Fruit fly (Drosophila melanogaster) whole organism, embryonic: Measurements from ENCODE around the gene CG16753.

Source experiments
- CG10366 ChIP-seq: fragments of 200-800 bp; sonication (Bioruptor generic); IDR thresholded peaks from 2 replicates; pipeline ENCODE4 v1.3.6; 2022; ENCODE audit warnings: missing biosample characterization, missing genetic modification characterization
- CG10462 ChIP-seq: fragments of 200-800 bp; sonication (Bioruptor generic); optimal IDR thresholded peaks from 2 replicates; lab custom pipeline; 2016; ENCODE audit warnings: missing biosample characterization, missing genetic modification characterization
- CG10979 ChIP-seq: fragments of 200-800 bp; sonication (Bioruptor generic); optimal IDR thresholded peaks from 2 replicates; lab custom pipeline; 2018; ENCODE audit warnings: missing biosample characterization, mild to moderate bottlenecking, missing genetic modification characterization, moderate library complexity
- CG12219 ChIP-seq: fragments of 200-800 bp; sonication (Bioruptor generic); optimal IDR thresholded peaks from 3 replicates; lab custom pipeline; 2018; ENCODE audit warnings: missing biosample characterization, mild to moderate bottlenecking, missing genetic modification characterization
- CG13775 ChIP-seq: fragments of 200-800 bp; sonication (Bioruptor generic); optimal IDR thresholded peaks from 3 replicates; lab custom pipeline; 2017; ENCODE audit warnings: missing biosample characterization, mild to moderate bottlenecking, missing genetic modification characterization
- CG17802 ChIP-seq: fragments of 200-800 bp; sonication (Bioruptor generic); optimal IDR thresholded peaks from 2 replicates; lab custom pipeline; 2018; ENCODE audit warnings: missing biosample characterization, mild to moderate bottlenecking, missing genetic modification characterization, moderate library complexity
- CG1792 ChIP-seq: fragments of 200-800 bp; sonication (Bioruptor generic); optimal IDR thresholded peaks from 2 replicates; lab custom pipeline; 2016; ENCODE audit warnings: missing biosample characterization, missing genetic modification characterization
- CG6175 ChIP-seq: fragments of 200-800 bp; sonication (Bioruptor generic); IDR thresholded peaks from 3 replicates; pipeline ENCODE4 v1.3.6; 2022; ENCODE audit warnings: missing biosample characterization, missing genetic modification characterization
- CG7372 ChIP-seq: fragments of 200-800 bp; sonication (Bioruptor generic); IDR thresholded peaks from 2 replicates; pipeline ENCODE4 v1.3.6; 2022; ENCODE audit warnings: missing biosample characterization, missing genetic modification characterization
- CG8388 ChIP-seq: fragments of 200-800 bp; sonication (Bioruptor generic); optimal IDR thresholded peaks from 2 replicates; lab custom pipeline; 2019; ENCODE audit warnings: missing biosample characterization, mild to moderate bottlenecking, missing genetic modification characterization, moderate library complexity
- CG8478 ChIP-seq: fragments of >200 bp; optimal IDR thresholded peaks from 2 replicates; lab custom pipeline; 2018
- CG9437 ChIP-seq: fragments of 200-800 bp; sonication (Bioruptor generic); optimal IDR thresholded peaks from 2 replicates; lab custom pipeline; 2018; ENCODE audit warnings: missing biosample characterization, mild to moderate bottlenecking, missing genetic modification characterization
- CHES-1-like ChIP-seq: fragments of 200-800 bp; sonication (Bioruptor generic); optimal IDR thresholded peaks from 2 replicates; lab custom pipeline; 2016; ENCODE audit warnings: missing biosample characterization, missing genetic modification characterization
- Chrac-16 ChIP-seq: fragments of 200-800 bp; sonication (Bioruptor generic); optimal IDR thresholded peaks from 3 replicates; lab custom pipeline; 2016; ENCODE audit warnings: missing biosample characterization, missing genetic modification characterization
- Dp ChIP-seq: fragments of 200-800 bp; sonication (Bioruptor generic); optimal IDR thresholded peaks from 2 replicates; lab custom pipeline; 2018; ENCODE audit warnings: missing biosample characterization, mild to moderate bottlenecking, missing genetic modification characterization, moderate library complexity
- Eip74EF ChIP-seq, 2 experiments: fragments of 200-800 bp in 1 of 2; fragments of >200 bp in 1 of 2; sonication (Bioruptor generic) in 1 of 2; optimal IDR thresholded peaks; 2 replicates each; lab custom pipeline; 2017 to 2019; ENCODE audit warnings: missing biosample characterization in 2 of 2, missing genetic modification characterization in 2 of 2, mild to moderate bottlenecking in 1 of 2, moderate library complexity in 1 of 2
- Elba2 ChIP-seq: fragments of 200-800 bp; sonication (Bioruptor generic); optimal IDR thresholded peaks from 3 replicates; lab custom pipeline; 2016; ENCODE audit warnings: missing biosample characterization, missing genetic modification characterization
- GATAe ChIP-seq: fragments of 200-800 bp; sonication (Bioruptor generic); conservative IDR thresholded peaks from 2 replicates; pipeline ENCODE4 v1.3.6; 2022; ENCODE audit warnings: missing biosample characterization, missing genetic modification characterization
- HLH3B ChIP-seq: fragments of 200-800 bp; sonication (Bioruptor generic); IDR thresholded peaks from 2 replicates; pipeline ENCODE4 v1.3.6; 2022; ENCODE audit warnings: missing biosample characterization, missing genetic modification characterization
- Max ChIP-seq: fragments of 200-800 bp; sonication (Bioruptor generic); optimal IDR thresholded peaks from 2 replicates; lab custom pipeline; 2016; ENCODE audit warnings: missing biosample characterization, mild to moderate bottlenecking, missing genetic modification characterization
- Neu2 ChIP-seq: fragments of 200-800 bp; sonication (Bioruptor generic); optimal IDR thresholded peaks from 3 replicates; lab custom pipeline; 2016; ENCODE audit warnings: missing biosample characterization, missing genetic modification characterization, borderline replicate concordance
- Sox102F ChIP-seq: fragments of 200-800 bp; sonication (Bioruptor generic); optimal IDR thresholded peaks from 2 replicates; lab custom pipeline; 2018; ENCODE audit warnings: missing biosample characterization, mild to moderate bottlenecking, missing genetic modification characterization, moderate library complexity
- Sry-β ChIP-seq: fragments of 200-800 bp; sonication (Bioruptor generic); optimal IDR thresholded peaks from 2 replicates; lab custom pipeline; 2018; ENCODE audit warnings: missing biosample characterization, mild to moderate bottlenecking, missing genetic modification characterization, moderate library complexity
- YL-1 ChIP-seq: fragments of 200-800 bp; sonication (Bioruptor generic); optimal IDR thresholded peaks from 3 replicates; lab custom pipeline; 2017; ENCODE audit warnings: missing biosample characterization, mild to moderate bottlenecking, missing genetic modification characterization
- amos ChIP-seq: fragments of 200-800 bp; sonication (Bioruptor generic); IDR thresholded peaks from 2 replicates; pipeline ENCODE4 v1.3.6; 2022; ENCODE audit warnings: missing biosample characterization, missing genetic modification characterization; ENCODE audit not compliant: partially characterized antibody
- ase ChIP-seq: fragments of 200-800 bp; sonication (Bioruptor generic); IDR thresholded peaks from 3 replicates; pipeline ENCODE4 v1.3.6; 2022; ENCODE audit warnings: missing biosample characterization, missing genetic modification characterization
- ash1 ChIP-seq: fragments of 200-800 bp; sonication (Bioruptor generic); optimal IDR thresholded peaks from 2 replicates; lab custom pipeline; 2018; ENCODE audit warnings: missing biosample characterization, mild to moderate bottlenecking, missing genetic modification characterization
- btn ChIP-seq: fragments of 200-800 bp; sonication (Bioruptor generic); optimal IDR thresholded peaks from 2 replicates; lab custom pipeline; 2016; ENCODE audit warnings: missing biosample characterization, missing genetic modification characterization
- caup ChIP-seq: fragments of 200-800 bp; sonication (Bioruptor generic); optimal IDR thresholded peaks from 3 replicates; lab custom pipeline; 2017; ENCODE audit warnings: missing biosample characterization, mild to moderate bottlenecking, missing genetic modification characterization, moderate library complexity; ENCODE audit not compliant: severe bottlenecking
- cg ChIP-seq: fragments of 200-800 bp; sonication (Bioruptor generic); optimal IDR thresholded peaks from 3 replicates; lab custom pipeline; 2019; ENCODE audit warnings: missing biosample characterization, mild to moderate bottlenecking, missing genetic modification characterization, moderate library complexity
- fd3F ChIP-seq: fragments of 200-800 bp; sonication (Bioruptor generic); optimal IDR thresholded peaks from 2 replicates; lab custom pipeline; 2018; ENCODE audit warnings: missing biosample characterization, mild to moderate bottlenecking, missing genetic modification characterization, moderate library complexity
- gce ChIP-seq: fragments of 200-800 bp; sonication (Bioruptor generic); IDR thresholded peaks from 3 replicates; pipeline ENCODE4 v1.3.6; 2022; ENCODE audit warnings: missing biosample characterization, missing genetic modification characterization
- hb ChIP-seq: fragments of 200-800 bp; sonication (Bioruptor generic); IDR thresholded peaks from 3 replicates; pipeline ENCODE4 v1.3.6; 2022; ENCODE audit warnings: missing biosample characterization, missing genetic modification characterization; ENCODE audit not compliant: partially characterized antibody
- her ChIP-seq: fragments of 200-800 bp; sonication (Bioruptor generic); optimal IDR thresholded peaks from 2 replicates; lab custom pipeline; 2016; ENCODE audit warnings: missing biosample characterization, missing genetic modification characterization
- kah ChIP-seq: fragments of 200-800 bp; sonication (Bioruptor generic); optimal IDR thresholded peaks from 2 replicates; lab custom pipeline; 2018; ENCODE audit warnings: missing biosample characterization, mild to moderate bottlenecking, missing genetic modification characterization
- ken ChIP-seq: fragments of 200-800 bp; sonication (Bioruptor generic); IDR thresholded peaks from 3 replicates; pipeline ENCODE4 v1.3.6; 2022; ENCODE audit warnings: missing biosample characterization, missing genetic modification characterization
- lab ChIP-seq: fragments of 200-800 bp; sonication (Bioruptor generic); optimal IDR thresholded peaks from 3 replicates; lab custom pipeline; 2017; ENCODE audit warnings: missing biosample characterization, missing genetic modification characterization, mild to moderate bottlenecking, moderate library complexity, missing genetic modification reagents
- lov ChIP-seq, 2 experiments: fragments of 200-800 bp in 1 of 2; fragments of >200 bp in 1 of 2; sonication (Bioruptor generic) in 1 of 2; IDR thresholded peaks in 1 of 2; optimal IDR thresholded peaks in 1 of 2; 2 replicates in 1 of 2; 3 replicates in 1 of 2; pipeline versions ENCODE4 v1.3.6 to Lab custom; 2017 to 2022; ENCODE audit warnings: missing biosample characterization in 1 of 2, missing genetic modification characterization in 1 of 2
- mld ChIP-seq: fragments of 200-800 bp; sonication (Bioruptor generic); IDR thresholded peaks from 3 replicates; pipeline ENCODE4 v1.3.6; 2022; ENCODE audit warnings: missing biosample characterization, missing genetic modification characterization; ENCODE audit not compliant: partially characterized antibody
- nau ChIP-seq: fragments of 200-800 bp; sonication (Bioruptor generic); optimal IDR thresholded peaks from 3 replicates; lab custom pipeline; 2017; ENCODE audit warnings: missing biosample characterization, mild to moderate bottlenecking, missing genetic modification characterization, missing genetic modification reagents
- otp ChIP-seq: fragments of 200-800 bp; sonication (Bioruptor generic); IDR thresholded peaks from 3 replicates; pipeline ENCODE4, ENCODE4 v1.3.6; 2022; ENCODE audit warnings: missing biosample characterization, missing genetic modification characterization
- psq ChIP-seq: fragments of 200-800 bp; sonication (Bioruptor generic); optimal IDR thresholded peaks from 2 replicates; lab custom pipeline; 2017; ENCODE audit warnings: missing biosample characterization, missing genetic modification characterization
- schlank ChIP-seq: fragments of 200-800 bp; sonication (Bioruptor generic); optimal IDR thresholded peaks from 2 replicates; lab custom pipeline; 2018; ENCODE audit warnings: missing biosample characterization, mild to moderate bottlenecking, missing genetic modification characterization
- seq ChIP-seq: fragments of 200-800 bp; sonication (Bioruptor generic); IDR thresholded peaks from 2 replicates; pipeline ENCODE4 v1.3.6; 2022; ENCODE audit warnings: missing biosample characterization, missing genetic modification characterization
- tll ChIP-seq, 2 experiments: fragments of 200-800 bp in 1 of 2; fragments of >200 bp in 1 of 2; sonication (Bioruptor generic) in 1 of 2; optimal IDR thresholded peaks; 2 replicates each; lab custom pipeline; 2017 to 2019; ENCODE audit warnings: missing biosample characterization in 2 of 2, missing genetic modification characterization in 2 of 2, mild to moderate bottlenecking in 1 of 2, moderate library complexity in 1 of 2
- ttk ChIP-seq: fragments of 200-800 bp; sonication (Bioruptor generic); IDR thresholded peaks from 2 replicates; pipeline ENCODE4 v2.1.2; 2022; ENCODE audit warnings: missing biosample characterization, missing genetic modification characterization
- vnd ChIP-seq: fragments of 200-800 bp; sonication (Bioruptor generic); IDR thresholded peaks from 3 replicates; pipeline ENCODE4 v1.3.6; 2022; ENCODE audit warnings: missing biosample characterization, missing genetic modification characterization; ENCODE audit not compliant: partially characterized antibody

CG16753 gene

dm6 chr3L:3083329-3084083, 28.6 kb downstream of the CG16753 start (continued):
- peak; percentile 47; the same call in 1 of the 2 replicates for TF ChIP-seq HLH3B (GFP tag; lab: Robert Waterston, UW)
- TF ChIP-seq hb (GFP tag; lab: Robert Waterston, UW): no peak
- TF ChIP-seq Neu2 (GFP tag; lab: Kevin White, UChicago): no peak
- TF ChIP-seq vnd (GFP tag; lab: Robert Waterston, UW): no peak; the same call in 2 of the 3 replicates
- no peak for TF ChIP-seq CG7372 (GFP tag; lab: Robert Waterston, UW)
- no peak for TF ChIP-seq lov (optimal IDR thresholded peaks at IDR 0.05; lab: Kevin White, UChicago)
- no peak for TF ChIP-seq lov (GFP tag; IDR thresholded peaks at IDR 0.05; lab: Robert Waterston, UW)
- TF ChIP-seq CHES-1-like (GFP tag; lab: Kevin White, UChicago): peak; percentile 50
- no peak for TF ChIP-seq ash1
- peak; percentile 79 for TF ChIP-seq caup (GFP tag; lab: Kevin White, UChicago)
- no peak for TF ChIP-seq Chrac-16 (GFP tag; lab: Kevin White, UChicago)
- TF ChIP-seq schlank: peak; percentile 50
- TF ChIP-seq fd3F (GFP tag; lab: Kevin White, UChicago): no peak
- TF ChIP-seq tll (GFP tag; optimal IDR thresholded peaks at IDR 0.05; lab: Kevin White, UChicago): no peak
- TF ChIP-seq CG9437 (GFP tag; lab: Kevin White, UChicago): peak; percentile 4
- no peak for TF ChIP-seq Dp (GFP tag; lab: Kevin White, UChicago)
- TF ChIP-seq ttk (GFP tag; lab: Robert Waterston, UW): peak; percentile 46; the same call in 1 of the 2 replicates
- TF ChIP-seq otp (GFP tag; lab: Robert Waterston, UW): peak; percentile 92
- no peak for TF ChIP-seq CG6175
- peak; percentile 76 for TF ChIP-seq nau (GFP tag; lab: Kevin White, UChicago)
- peak; percentile 2 for TF ChIP-seq YL-1 (GFP tag; lab: Kevin White, UChicago)
- TF ChIP-seq lab (GFP tag; lab: Kevin White, UChicago): peak; percentile 95
- no peak for TF ChIP-seq CG1792 (GFP tag; lab: Kevin White, UChicago)
- TF ChIP-seq CG8478 (lab: Kevin White, UChicago): no peak
- TF ChIP-seq mld (GFP tag; lab: Robert Waterston, UW): no peak
- TF ChIP-seq ase (GFP tag; lab: Robert Waterston, UW): no peak
- TF ChIP-seq CG10979: peak; percentile 28
- TF ChIP-seq Sry-β (GFP tag; lab: Kevin White, UChicago): no peak
- TF ChIP-seq ken (GFP tag; lab: Robert Waterston, UW): no peak
- TF ChIP-seq CG17802: no peak
- peak; percentile 8 for TF ChIP-seq CG12219 (GFP tag; lab: Kevin White, UChicago)
- TF ChIP-seq Sox102F (GFP tag; lab: Kevin White, UChicago): no peak
- peak; percentile 65; the same call in 1 of the 3 replicates for TF ChIP-seq gce (GFP tag; lab: Robert Waterston, UW)
- peak; percentile 39 for TF ChIP-seq her (GFP tag; lab: Kevin White, UChicago)
- TF ChIP-seq kah (GFP tag; lab: Kevin White, UChicago): peak; percentile 22
- TF ChIP-seq GATAe: peak; percentile 91
- no peak for TF ChIP-seq cg (GFP tag; lab: Kevin White, UChicago)
- peak; percentile 61; the same call in 1 of the 2 replicates for TF ChIP-seq seq
- TF ChIP-seq Eip74EF (GFP tag; optimal IDR thresholded peaks at IDR 0.05; lab: Kevin White, UChicago): no peak
- TF ChIP-seq CG8388 (GFP tag; lab: Kevin White, UChicago): peak; percentile 10
- peak; percentile 11 for TF ChIP-seq psq
- peak; percentile 3 for TF ChIP-seq CG13775 (GFP tag; lab: Kevin White, UChicago)
- no peak for TF ChIP-seq Max (GFP tag; lab: Kevin White, UChicago)
- no peak; the same call in 1 of the 2 replicates for TF ChIP-seq amos (GFP tag; lab: Robert Waterston, UW)
- 0 out of 2 replicates have a peak, but pooled peaks have one; percentile 17 for TF ChIP-seq CG10366 (GFP tag; lab: Robert Waterston, UW)
- no peak for TF ChIP-seq CG10462 (GFP tag; lab: Kevin White, UChicago)
- TF ChIP-seq Elba2: no peak
- no peak for TF ChIP-seq btn (GFP tag; lab: Kevin White, UChicago)
